Worm (Caenorhabditis elegans) whole organism, L1 larva: Measurements from ENCODE around the gene C05E4.15.

Experiments
- C04F5.9 ChIP-seq: sonication (generic microtip); optimal IDR thresholded peaks from 2 replicates; lab custom pipeline; 2016; ENCODE audit warnings: missing genetic modification characterization, missing compliant biosample characterization
- aha-1 ChIP-seq: fragments of 150-350 bp; optimal IDR thresholded peaks from 2 replicates; lab custom pipeline; 2014; ENCODE audit warnings: missing biosample characterization, missing genetic modification characterization
- ama-1 ChIP-seq: fragments of 150-350 bp; optimal IDR thresholded peaks from 2 replicates; lab custom pipeline; 2014
- ceh-63 ChIP-seq: fragments of 200-800 bp; sonication (Bioruptor generic); optimal IDR thresholded peaks from 2 replicates; lab custom pipeline; 2018; ENCODE audit warnings: mild to moderate bottlenecking, missing genetic modification characterization, missing compliant biosample characterization
- ceh-8 ChIP-seq: fragments of 200-800 bp; sonication (Bioruptor generic); optimal IDR thresholded peaks from 2 replicates; lab custom pipeline; 2018; ENCODE audit warnings: mild to moderate bottlenecking, missing genetic modification characterization, moderate library complexity, missing compliant biosample characterization
- dpl-1 ChIP-seq, 3 experiments: fragments of 150-350 bp in 2 of 3; sonication (generic microtip) in 1 of 3; optimal IDR thresholded peaks; 2 replicates each; lab custom pipeline; 2014 to 2017; ENCODE audit warnings: missing biosample characterization in 3 of 3, missing genetic modification characterization in 3 of 3, missing genetic modification reagents in 3 of 3
- dsc-1 ChIP-seq: sonication (generic microtip); optimal IDR thresholded peaks from 2 replicates; lab custom pipeline; 2016; ENCODE audit warnings: mild to moderate bottlenecking, missing genetic modification characterization, missing compliant biosample characterization
- efl-1 ChIP-seq, 4 experiments: fragments of 150-350 bp; optimal IDR thresholded peaks in 3 of 4; peaks in 1 of 4; 1 replicate in 1 of 4; 2 replicates in 3 of 4; lab custom pipeline; 2014; ENCODE audit warnings: missing biosample characterization in 2 of 4, missing genetic modification characterization in 2 of 4, missing genetic modification reagents in 2 of 4
- egl-13 ChIP-seq: sonication (generic microtip); optimal IDR thresholded peaks from 2 replicates; lab custom pipeline; 2016; ENCODE audit warnings: missing genotype, missing genetic modification reagents, missing genetic modification characterization, missing compliant biosample characterization
- egl-27 ChIP-seq, 2 experiments: fragments of 150-350 bp in 1 of 2; sonication (generic microtip); optimal IDR thresholded peaks; 3 replicates each; lab custom pipeline; 2017 to 2018; ENCODE audit warnings: missing biosample characterization in 2 of 2, missing genetic modification characterization in 2 of 2, missing genetic modification reagents in 2 of 2
- elt-3 ChIP-seq, 6 experiments: fragments of 150-350 bp in 1 of 6; sonication (generic microtip); optimal IDR thresholded peaks; 2 replicates each; lab custom pipeline; 2017 to 2018; ENCODE audit warnings: missing biosample characterization in 6 of 6, missing genetic modification characterization in 6 of 6, inconsistent platforms in 1 of 6
- fkh-10 ChIP-seq: sonication (generic microtip); optimal IDR thresholded peaks from 2 replicates; lab custom pipeline; 2017; ENCODE audit warnings: missing biosample characterization, missing genetic modification reagents, missing genetic modification characterization
- fkh-8 ChIP-seq: sonication (generic microtip); optimal IDR thresholded peaks from 2 replicates; lab custom pipeline; 2016; ENCODE audit warnings: mild to moderate bottlenecking, missing genetic modification characterization, missing compliant biosample characterization
- hlh-17 ChIP-seq: fragments of 200-800 bp; sonication (Bioruptor generic); optimal IDR thresholded peaks from 2 replicates; lab custom pipeline; 2018; ENCODE audit warnings: missing genetic modification characterization, mild to moderate bottlenecking, missing compliant biosample characterization, moderate library complexity, borderline replicate concordance
- hlh-4 ChIP-seq: sonication (generic microtip); optimal IDR thresholded peaks from 2 replicates; lab custom pipeline; 2016; ENCODE audit warnings: mild to moderate bottlenecking, missing genetic modification characterization, missing compliant biosample characterization
- jun-1 ChIP-seq: fragments of 150-350 bp; optimal IDR thresholded peaks from 2 replicates; lab custom pipeline; 2014; ENCODE audit warnings: missing biosample characterization, missing genetic modification reagents, missing genetic modification characterization
- lin-14 ChIP-seq: fragments of 200-800 bp; sonication (Bioruptor generic); optimal IDR thresholded peaks from 2 replicates; lab custom pipeline; 2018; ENCODE audit warnings: mild to moderate bottlenecking, missing genetic modification characterization, moderate library complexity, missing compliant biosample characterization
- lir-3 ChIP-seq: sonication (generic microtip); optimal IDR thresholded peaks from 2 replicates; lab custom pipeline; 2016; ENCODE audit warnings: mild to moderate bottlenecking, missing genetic modification characterization, moderate library complexity, missing compliant biosample characterization; ENCODE audit not compliant: poor library complexity
- mab-9 ChIP-seq: fragments of 200-800 bp; sonication (Bioruptor generic); IDR thresholded peaks from 2 replicates; pipeline ENCODE4 v1.3.6; 2022; ENCODE audit warnings: missing genetic modification reagents, missing genetic modification characterization, missing compliant biosample characterization
- nhr-20 ChIP-seq: sonication (generic microtip); optimal IDR thresholded peaks from 2 replicates; lab custom pipeline; 2016; ENCODE audit warnings: mild to moderate bottlenecking, missing genetic modification characterization, missing compliant biosample characterization
- nhr-28 ChIP-seq: fragments of 150-350 bp; optimal IDR thresholded peaks from 2 replicates; lab custom pipeline; 2014; ENCODE audit warnings: missing biosample characterization, missing genetic modification characterization
- nhr-47 ChIP-seq: sonication (generic microtip); optimal IDR thresholded peaks from 2 replicates; lab custom pipeline; 2016; ENCODE audit warnings: mild to moderate bottlenecking, missing genetic modification characterization, moderate library complexity, missing compliant biosample characterization
- nhr-71 ChIP-seq: sonication (generic microtip); optimal IDR thresholded peaks from 2 replicates; lab custom pipeline; 2016; ENCODE audit warnings: mild to moderate bottlenecking, missing genetic modification characterization, moderate library complexity, missing compliant biosample characterization
- nhr-76 ChIP-seq: sonication (generic microtip); optimal IDR thresholded peaks from 2 replicates; lab custom pipeline; 2017; ENCODE audit warnings: missing biosample characterization, missing genetic modification characterization
- nhr-84 ChIP-seq: sonication (generic microtip); optimal IDR thresholded peaks from 2 replicates; lab custom pipeline; 2017; ENCODE audit warnings: missing biosample characterization, missing genetic modification characterization
- nhr-85 ChIP-seq: sonication (generic microtip); peaks from one replicate; lab custom pipeline; 2016; ENCODE audit warnings: missing genetic modification characterization, inconsistent platforms, missing compliant biosample characterization
- pag-3 ChIP-seq: sonication (generic microtip); optimal IDR thresholded peaks from 2 replicates; lab custom pipeline; 2017; ENCODE audit warnings: missing genetic modification characterization, mild to moderate bottlenecking, missing compliant biosample characterization, antibody characterized with exemption, borderline replicate concordance; ENCODE audit not compliant: insufficient read depth
- pax-3 ChIP-seq: fragments of 200-800 bp; sonication (Bioruptor generic); optimal IDR thresholded peaks from 2 replicates; lab custom pipeline; 2018; ENCODE audit warnings: mild to moderate bottlenecking, missing genetic modification characterization, moderate library complexity, missing compliant biosample characterization
- rnt-1 ChIP-seq: sonication (generic microtip); optimal IDR thresholded peaks from 2 replicates; lab custom pipeline; 2016; ENCODE audit warnings: mild to moderate bottlenecking, missing genetic modification characterization, moderate library complexity, missing compliant biosample characterization
- snpc-4 ChIP-seq: fragments of 150-350 bp; optimal IDR thresholded peaks from 2 replicates; lab custom pipeline; 2014; ENCODE audit warnings: missing biosample characterization, missing genetic modification characterization
- sox-4 ChIP-seq: sonication (generic microtip); optimal IDR thresholded peaks from 2 replicates; lab custom pipeline; 2016; ENCODE audit warnings: missing genetic modification characterization, missing compliant biosample characterization
- tlp-1 ChIP-seq: fragments of 150-350 bp; optimal IDR thresholded peaks from 2 replicates; lab custom pipeline; 2014; ENCODE audit warnings: missing biosample characterization, missing genetic modification characterization
- unc-30 ChIP-seq: sonication (generic microtip); optimal IDR thresholded peaks from 2 replicates; lab custom pipeline; 2017; ENCODE audit warnings: missing biosample characterization, missing genetic modification characterization
- unc-86 ChIP-seq: sonication (generic microtip); optimal IDR thresholded peaks from 2 replicates; lab custom pipeline; 2016; ENCODE audit warnings: missing genetic modification characterization, missing compliant biosample characterization
- unc-98 ChIP-seq: fragments of 200-800 bp; sonication (Bioruptor generic); IDR thresholded peaks from 2 replicates; pipeline ENCODE4 v1.3.6; 2022; ENCODE audit warnings: missing genetic modification characterization, missing compliant biosample characterization
- xbp-1 ChIP-seq: sonication (generic microtip); optimal IDR thresholded peaks from 2 replicates; lab custom pipeline; 2016; ENCODE audit warnings: missing genetic modification characterization, missing compliant biosample characterization
- ztf-11 ChIP-seq, 2 experiments: sonication (generic microtip); optimal IDR thresholded peaks; 2 replicates each; lab custom pipeline; 2016 to 2017; ENCODE audit warnings: missing genetic modification characterization in 2 of 2, missing biosample characterization in 1 of 2, missing compliant biosample characterization in 1 of 2
- ztf-4 ChIP-seq: fragments of 150-350 bp; optimal IDR thresholded peaks from 2 replicates; lab custom pipeline; 2014; ENCODE audit warnings: missing biosample characterization, missing genetic modification characterization

C05E4.15 gene

ce11 chrV:804485-804884 lies 43.4 kb upstream of the C05E4.15 start, which contains the start of gene nhr-270:
nhr-270 (minus strand) TSS chrV:804741.
- TF ChIP-seq ztf-4, result no peak
- TF ChIP-seq fkh-8, result no peak
- no peak for TF ChIP-seq pag-3 (tag; lab: Kevin White, UChicago)
- no peak for TF ChIP-seq jun-1 (tag; lab: Kevin White, UChicago)
- TF ChIP-seq hlh-4 (tag; lab: Kevin White, UChicago), result no peak
- TF ChIP-seq nhr-85 (tag; lab: Kevin White, UChicago), result peak; percentile 41
- TF ChIP-seq dpl-1 (GFP tag; optimal IDR thresholded peaks at IDR 0.05; lab: Kevin White, UChicago), result no peak
- TF ChIP-seq nhr-20 (tag; lab: Kevin White, UChicago), result no peak
- TF ChIP-seq sox-4 (tag; lab: Kevin White, UChicago), result no peak
- TF ChIP-seq hlh-17 (GFP tag; lab: Kevin White, UChicago), result no peak
- TF ChIP-seq ceh-63, result no peak
- peak; percentile 32 for TF ChIP-seq lin-14 (GFP tag; lab: Kevin White, UChicago)
- no peak for TF ChIP-seq unc-98 (GFP tag; lab: Robert Waterston, UW)

ce11 chrV:803472-803871 lies 42.3 kb upstream of the C05E4.15 start:
- TF ChIP-seq xbp-1 (no peak), egl-13 (tag; lab: Kevin White, UChicago) (no peak), tlp-1 (no peak), ama-1 (lab: Kevin White, UChicago) (no peak), aha-1 (no peak), dsc-1 (tag; lab: Kevin White, UChicago) (no peak), nhr-71 (no peak), ceh-8 (GFP tag; lab: Kevin White, UChicago) (no peak), ztf-11 (tag; optimal IDR thresholded peaks at IDR 0.05; lab: Kevin White, UChicago) (no peak), efl-1 (optimal IDR thresholded peaks at IDR 0.05; lab: Kevin White, UChicago) (no peak), efl-1 (GFP tag; optimal IDR thresholded peaks at IDR 0.05 in 1 of 2; lab: Kevin White, UChicago) (no peak), nhr-28 (tag; lab: Kevin White, UChicago) (no peak), hlh-17 (GFP tag; lab: Kevin White, UChicago) (no peak), nhr-76 (tag; lab: Kevin White, UChicago) (no peak)

ce11 chrV:802726-803125 lies 41.6 kb upstream of the C05E4.15 start:
- no peak for TF ChIP-seq dpl-1 (GFP tag; optimal IDR thresholded peaks at IDR 0.05; lab: Kevin White, UChicago)
- no peak for TF ChIP-seq pax-3 (tag; lab: Kevin White, UChicago)
- TF ChIP-seq ceh-8 (GFP tag; lab: Kevin White, UChicago), result no peak
- no peak for TF ChIP-seq elt-3 (tag; optimal IDR thresholded peaks at IDR 0.05; lab: Kevin White, UChicago)
- no peak for TF ChIP-seq C04F5.9
- TF ChIP-seq snpc-4 (tag; lab: Kevin White, UChicago), result no peak
- TF ChIP-seq fkh-8, result no peak
- no peak for TF ChIP-seq lir-3 (tag; lab: Kevin White, UChicago)
- TF ChIP-seq unc-30 (tag; lab: Kevin White, UChicago), result no peak
- no peak for TF ChIP-seq nhr-84 (tag; lab: Kevin White, UChicago)
- no peak for TF ChIP-seq pag-3 (tag; lab: Kevin White, UChicago)
- TF ChIP-seq nhr-71, result no peak
- TF ChIP-seq unc-86 (tag; lab: Kevin White, UChicago), result no peak

ce11 chrV:801555-802060 lies 40.5 kb upstream of the C05E4.15 start:
- TF ChIP-seq nhr-47 (tag; lab: Kevin White, UChicago), result no peak
- peak; percentile 89 for TF ChIP-seq nhr-85 (tag; lab: Kevin White, UChicago)
- no peak for TF ChIP-seq hlh-4 (tag; lab: Kevin White, UChicago)
- no peak for TF ChIP-seq egl-27 (tag; optimal IDR thresholded peaks at IDR 0.05; lab: Kevin White, UChicago)
- TF ChIP-seq sox-4 (tag; lab: Kevin White, UChicago), result no peak
- no peak for TF ChIP-seq egl-13 (tag; lab: Kevin White, UChicago)
- no peak for TF ChIP-seq efl-1 (optimal IDR thresholded peaks at IDR 0.05; lab: Kevin White, UChicago)
- peak in 1 of 2 experiments; percentile 68 for TF ChIP-seq efl-1 (GFP tag; optimal IDR thresholded peaks at IDR 0.05 in 1 of 2; lab: Kevin White, UChicago)
- TF ChIP-seq fkh-10 (GFP tag; lab: Kevin White, UChicago), result no peak
- TF ChIP-seq rnt-1, result peak; percentile 36
- TF ChIP-seq lin-14 (GFP tag; lab: Kevin White, UChicago), result peak; percentile 74
- TF ChIP-seq mab-9, result no peak
- TF ChIP-seq, all 84 proteins: peak for 4
